Worm (Caenorhabditis elegans): Measurements from ENCODE around the gene lron-5.

DNA sequence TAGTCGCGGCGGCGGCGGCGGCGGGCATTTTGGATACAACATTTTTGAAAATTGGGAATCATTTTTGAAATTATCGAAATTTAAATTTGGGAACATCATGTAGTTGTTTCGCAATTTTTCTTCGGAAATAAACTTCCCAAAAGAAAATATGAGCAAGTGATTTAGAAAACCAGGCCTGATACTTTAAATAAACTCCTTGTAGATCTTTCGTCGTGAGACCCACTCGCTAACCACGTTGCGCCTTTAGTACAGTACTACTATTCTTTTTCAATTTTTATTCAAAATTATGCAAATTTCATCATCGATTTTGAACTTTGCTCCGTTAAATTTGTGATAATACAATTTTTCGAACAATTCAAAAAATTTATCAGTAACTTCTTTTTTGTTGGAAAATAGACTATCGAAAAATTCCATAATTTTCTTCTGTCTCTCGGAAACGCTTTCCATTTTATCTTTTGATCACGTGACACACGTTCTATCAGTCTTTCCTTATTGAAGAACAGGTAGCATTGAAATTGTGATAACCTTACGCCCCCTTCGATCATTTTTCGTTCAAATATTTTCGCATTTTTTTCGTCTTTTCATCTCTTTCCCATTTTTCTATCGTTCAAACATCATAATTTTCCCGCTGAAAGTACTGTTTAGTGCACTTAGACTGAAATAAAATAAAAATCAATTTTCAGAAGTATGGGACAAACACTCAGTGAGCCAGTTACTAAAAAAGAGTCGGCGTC is 27.1 kb downstream of the lron-5 start, which contains the start of gene ppm-2:
- no peak for TF ChIP-seq eyg-1 (tag; optimal IDR thresholded peaks at IDR 0.05)
- TF ChIP-seq fkh-10 (GFP tag; optimal IDR thresholded peaks at IDR 0.05) = no peak
- TF ChIP-seq unc-55 (GFP tag; optimal IDR thresholded peaks at IDR 0.05) = no peak
- no peak for TF ChIP-seq nhr-11 (tag; optimal IDR thresholded peaks at IDR 0.05)
- no peak for TF ChIP-seq pat-9 (tag; optimal IDR thresholded peaks at IDR 0.05)

Measured in whole organism, late embryonic.